Fruit fly (Drosophila melanogaster): ENCODE results near the gene Pdss2.

Pdss2 gene

dm6 chr3L:21067553-21068157, 39.9 kb downstream of the Pdss2 start (continued):
- TF ChIP-seq HLHmδ (GFP tag; optimal IDR thresholded peaks at IDR 0.05): peak; percentile 68
- no peak for TF ChIP-seq CG1233 (GFP tag; optimal IDR thresholded peaks at IDR 0.05)
- peak; percentile 98 for TF ChIP-seq CG15479 (GFP tag; optimal IDR thresholded peaks at IDR 0.05)
- no peak for TF ChIP-seq inv (GFP tag; IDR thresholded peaks at IDR 0.05; ENCODE audit: partially characterized antibody)
- no peak for TF ChIP-seq maf-S (GFP tag; optimal IDR thresholded peaks at IDR 0.05)
- TF ChIP-seq ci (GFP tag; IDR thresholded peaks at IDR 0.05): 0 out of 3 replicates have a peak, but pooled peaks have one; percentile 29
- no peak for TF ChIP-seq CG31365 (tag; optimal IDR thresholded peaks at IDR 0.05)
- TF ChIP-seq Sry-β (GFP tag; optimal IDR thresholded peaks at IDR 0.05): no peak
- peak; percentile 43 for TF ChIP-seq CG17829 (tag; optimal IDR thresholded peaks at IDR 0.05)
- TF ChIP-seq da (GFP tag; optimal IDR thresholded peaks at IDR 0.05): no peak
- no peak for TF ChIP-seq jigr1 (GFP tag; IDR thresholded peaks at IDR 0.05)
- no peak for TF ChIP-seq z (GFP tag; IDR thresholded peaks at IDR 0.05)
- no peak for TF ChIP-seq CG13424 (tag; optimal IDR thresholded peaks at IDR 0.05)
- no peak for TF ChIP-seq CG16863 (GFP tag; optimal IDR thresholded peaks at IDR 0.05)
- TF ChIP-seq Mrtf (GFP tag; IDR thresholded peaks at IDR 0.05): no peak
- TF ChIP-seq Deaf1 (tag; optimal IDR thresholded peaks at IDR 0.05): peak; percentile 85
- TF ChIP-seq ftz-f1 (GFP tag; optimal IDR thresholded peaks at IDR 0.05): peak; percentile 17
- 0 out of 3 replicates have a peak, but pooled peaks have one; percentile 41 for TF ChIP-seq CG7963 (GFP tag; IDR thresholded peaks at IDR 0.05; ENCODE audit: partially characterized antibody)
- TF ChIP-seq Elba2 (GFP tag; optimal IDR thresholded peaks at IDR 0.05): peak; percentile 46
- TF ChIP-seq toy (GFP tag; IDR thresholded peaks at IDR 0.05): no peak
- no peak for TF ChIP-seq Dek (tag; optimal IDR thresholded peaks at IDR 0.05)
- peak; percentile 42 for TF ChIP-seq CG8924 (tag; optimal IDR thresholded peaks at IDR 0.05)
- peak; percentile 18 for TF ChIP-seq wek (GFP tag; optimal IDR thresholded peaks at IDR 0.05)
- TF ChIP-seq prd (optimal IDR thresholded peaks at IDR 0.05): no peak
- peak; percentile 48; the same call in 2 of the 3 replicates for TF ChIP-seq prd (GFP tag; IDR thresholded peaks at IDR 0.05)
- no peak for TF ChIP-seq MBD-R2 (GFP tag; IDR thresholded peaks at IDR 0.05)
- TF ChIP-seq abd-A (tag; optimal IDR thresholded peaks at IDR 0.05): no peak
- no peak for TF ChIP-seq ara (GFP tag; IDR thresholded peaks at IDR 0.05)
- TF ChIP-seq yki (optimal IDR thresholded peaks at IDR 0.05): no peak
- peak; percentile 96 for TF ChIP-seq twi (tag; optimal IDR thresholded peaks at IDR 0.05)
- no peak for TF ChIP-seq H15 (GFP tag; IDR thresholded peaks at IDR 0.05)
- TF ChIP-seq mam (GFP tag; optimal IDR thresholded peaks at IDR 0.05): no peak
- TF ChIP-seq Chrac-16 (GFP tag; optimal IDR thresholded peaks at IDR 0.05): no peak
- 0 out of 3 replicates have a peak, but pooled peaks have one; percentile 53 for TF ChIP-seq Opbp (GFP tag; IDR thresholded peaks at IDR 0.05; ENCODE audit: partially characterized antibody)
- no peak for TF ChIP-seq wor (GFP tag; IDR thresholded peaks at IDR 0.05)
- TF ChIP-seq CG2116 (GFP tag; optimal IDR thresholded peaks at IDR 0.05): no peak
- TF ChIP-seq danr (GFP tag; IDR thresholded peaks at IDR 0.05): no peak
- TF ChIP-seq hbn (GFP tag; IDR thresholded peaks at IDR 0.05; ENCODE audit: partially characterized antibody): no peak
- no peak for TF ChIP-seq CG2120 (GFP tag; optimal IDR thresholded peaks at IDR 0.05)
- no peak for TF ChIP-seq tio (GFP tag; optimal IDR thresholded peaks at IDR 0.05)
- no peak for TF ChIP-seq CG10147 (GFP tag; optimal IDR thresholded peaks at IDR 0.05)
- peak; percentile 42 for TF ChIP-seq zf30C (GFP tag; optimal IDR thresholded peaks at IDR 0.05)
- TF ChIP-seq Poxn (GFP tag; IDR thresholded peaks at IDR 0.05): no peak
- TF ChIP-seq D (optimal IDR thresholded peaks at IDR 0.05): peak; percentile 97
- TF ChIP-seq D (GFP tag; optimal IDR thresholded peaks at IDR 0.05): peak; percentile 40
- peak; percentile 5 for TF ChIP-seq CG6254 (GFP tag; optimal IDR thresholded peaks at IDR 0.05)
- TF ChIP-seq CG17385 (GFP tag; optimal IDR thresholded peaks at IDR 0.05): peak; percentile 69
- TF ChIP-seq CG4360 (GFP tag; IDR thresholded peaks at IDR 0.05): no peak
- TF ChIP-seq CG8765 (GFP tag; IDR thresholded peaks at IDR 0.05): no peak
- peak; percentile 76 for TF ChIP-seq ac (GFP tag; optimal IDR thresholded peaks at IDR 0.05)
- TF ChIP-seq CG11696 (GFP tag; IDR thresholded peaks at IDR 0.05): no peak
